Worm (Caenorhabditis elegans) whole organism, L4/young adult: ENCODE data around the gene vha-13.
"Not testable (repeated sequence)": the region's sequence is repeated elsewhere in the genome, so short reads cannot be mapped to it uniquely, and the experiment has no call there.

Source experiments
- W03F9.2 ChIP-seq: fragments of 150-350 bp; optimal IDR thresholded peaks from 2 replicates; lab custom pipeline; 2014; ENCODE audit warnings: missing biosample characterization, missing genetic modification characterization
- dao-5 ChIP-seq: sonication (generic microtip); optimal IDR thresholded peaks from 2 replicates; lab custom pipeline; 2016; ENCODE audit warnings: missing genotype, missing genetic modification characterization, moderate library complexity, missing compliant biosample characterization
- him-1 ChIP-seq: sonication (generic microtip); optimal IDR thresholded peaks from 2 replicates; lab custom pipeline; 2016; ENCODE audit warnings: missing genotype, missing genetic modification reagents, missing genetic modification characterization, missing compliant biosample characterization

The vha-13 gene

ce11 chrV:14351629-14352028 is at the start of gene vha-13:
vha-13 (plus strand) TSS chrV:14351709.
- TF ChIP-seq W03F9.2 (tag; lab: Kevin White, UChicago), result no peak

ce11 chrV:14306771-14307170 is 44.7 kb upstream of the vha-13 start, which contains the start of gene spig-4:
spig-4 (minus strand) TSS chrV:14306871.
- TF ChIP-seq W03F9.2, dao-5, him-1 (tag; lab: Kevin White, UChicago): not testable (repeated sequence)

ce11 chrV:14308164-14308563 is 43.3 kb upstream of the vha-13 start, which contains the start of gene spig-5:
spig-5 (plus strand) TSS chrV:14308464.
- not testable (repeated sequence) for TF ChIP-seq him-1, dao-5, W03F9.2 (tag; lab: Kevin White, UChicago)

- TF ChIP-seq him-1, W03F9.2, dao-5 (tag; lab: Kevin White, UChicago): not testable (repeated sequence)
Measured at ce11 chrV:14309632-14310031, 41.9 kb upstream of the vha-13 start, which contains the start of gene F14D7.14. F14D7.14 (plus strand) TSS chrV:14309932.

- TF ChIP-seq W03F9.2 (tag; lab: Kevin White, UChicago) (no peak), him-1 (tag; lab: Kevin White, UChicago) (no peak), dao-5 (tag; lab: Kevin White, UChicago) (no peak)
Measured at ce11 chrV:14311115-14311514, 40.4 kb upstream of the vha-13 start, which contains the start of gene ddn-3. ddn-3 (minus strand) TSS chrV:14311215.

- TF ChIP-seq him-1 (tag; lab: Kevin White, UChicago), result no peak
- TF ChIP-seq W03F9.2 (tag; lab: Kevin White, UChicago), result no peak
- no peak for TF ChIP-seq dao-5 (tag; lab: Kevin White, UChicago)
Measured at ce11 chrV:14312695-14313094, 38.8 kb upstream of the vha-13 start, which contains the start of gene F14D7.8. F14D7.8 (minus strand) TSS chrV:14312795.

ce11 chrV:14314236-14314635 is 37.3 kb upstream of the vha-13 start, which contains the start of gene F47B8.1:
F47B8.1 (minus strand) TSS chrV:14314336.
- TF ChIP-seq him-1 (tag; lab: Kevin White, UChicago), result no peak
- TF ChIP-seq W03F9.2 (tag; lab: Kevin White, UChicago), result no peak
- TF ChIP-seq dao-5 (tag; lab: Kevin White, UChicago), result no peak

- no peak for TF ChIP-seq him-1 (tag; lab: Kevin White, UChicago)
- TF ChIP-seq dao-5 (tag; lab: Kevin White, UChicago), result no peak
- TF ChIP-seq W03F9.2 (tag; lab: Kevin White, UChicago), result no peak
Measured at ce11 chrV:14316525-14316924, 35.0 kb upstream of the vha-13 start, which contains the start of gene F47B8.2. F47B8.2 (minus strand) TSS chrV:14316625.

- TF ChIP-seq W03F9.2 (tag; lab: Kevin White, UChicago) (no peak), dao-5 (tag; lab: Kevin White, UChicago) (no peak), him-1 (tag; lab: Kevin White, UChicago) (no peak)
Measured at ce11 chrV:14317204-14317603, 34.3 kb upstream of the vha-13 start.

ce11 chrV:14317621-14318020 is 33.9 kb upstream of the vha-13 start:
- TF ChIP-seq dao-5 (tag; lab: Kevin White, UChicago) (no peak), him-1 (tag; lab: Kevin White, UChicago) (no peak), W03F9.2 (tag; lab: Kevin White, UChicago) (no peak)

ce11 chrV:14319101-14319781 is 32.3 kb upstream of the vha-13 start, which contains the start of gene F47B8.13:
F47B8.13 (minus strand) TSS chrV:14319731.
- TF ChIP-seq W03F9.2 (tag; lab: Kevin White, UChicago) (no peak), dao-5 (tag; lab: Kevin White, UChicago) (no peak), him-1 (tag; lab: Kevin White, UChicago) (no peak)

ce11 chrV:14320246-14320645 is 31.3 kb upstream of the vha-13 start, which contains the start of gene F47B8.14:
F47B8.14 (plus strand) TSS chrV:14320546.
- TF ChIP-seq him-1 (tag; lab: Kevin White, UChicago) (no peak), W03F9.2 (tag; lab: Kevin White, UChicago) (no peak), dao-5 (tag; lab: Kevin White, UChicago) (no peak)

- TF ChIP-seq dao-5 (tag; lab: Kevin White, UChicago), result no peak
- TF ChIP-seq W03F9.2 (tag; lab: Kevin White, UChicago), result no peak
- no peak for TF ChIP-seq him-1 (tag; lab: Kevin White, UChicago)
Measured at ce11 chrV:14320730-14321319, 30.7 kb upstream of the vha-13 start.
